Worm (Caenorhabditis elegans): ENCODE results near the gene kin-26.

The kin-26 gene

DNA sequence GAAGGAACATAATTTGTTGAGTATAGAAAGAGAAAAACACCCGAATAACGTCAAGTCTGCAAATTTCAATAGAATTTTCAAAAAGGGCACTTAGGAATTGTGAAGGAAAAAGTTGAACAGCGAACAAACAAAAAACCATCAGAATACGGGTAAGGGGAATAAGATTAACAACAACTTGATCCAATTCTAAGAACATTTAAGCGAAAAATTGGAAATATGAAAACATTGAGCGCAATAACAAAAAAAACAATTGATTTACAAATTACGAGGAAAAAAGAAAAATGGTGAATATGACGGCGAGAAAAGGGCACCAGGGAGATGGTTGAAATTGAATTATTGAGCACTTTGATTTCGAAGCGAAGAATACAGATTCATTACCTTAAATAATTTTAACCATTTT is 39.2 kb upstream of the kin-26 start:
- TF ChIP-seq hpl-2 (GFP tag; optimal IDR thresholded peaks at IDR 0.05), result no peak
- TF ChIP-seq nhr-237 (tag; optimal IDR thresholded peaks at IDR 0.05), result no peak
- TF ChIP-seq isw-1 (GFP tag; IDR thresholded peaks at IDR 0.05), result no peak
- no peak for TF ChIP-seq C34B4.2 (tag; optimal IDR thresholded peaks at IDR 0.05)
- TF ChIP-seq nhr-71 (tag; optimal IDR thresholded peaks at IDR 0.05), result no peak
- TF ChIP-seq ceh-8 (GFP tag; optimal IDR thresholded peaks at IDR 0.05), result no peak
- TF ChIP-seq unc-30 (tag; optimal IDR thresholded peaks at IDR 0.05), result no peak
- TF ChIP-seq efl-3 (GFP tag; optimal IDR thresholded peaks at IDR 0.05), result no peak
- TF ChIP-seq dsc-1 (tag; optimal IDR thresholded peaks at IDR 0.05), result no peak
- TF ChIP-seq nhr-76 (tag; optimal IDR thresholded peaks at IDR 0.05), result no peak
- no peak for TF ChIP-seq fos-1 (tag; optimal IDR thresholded peaks at IDR 0.05)

DNA sequence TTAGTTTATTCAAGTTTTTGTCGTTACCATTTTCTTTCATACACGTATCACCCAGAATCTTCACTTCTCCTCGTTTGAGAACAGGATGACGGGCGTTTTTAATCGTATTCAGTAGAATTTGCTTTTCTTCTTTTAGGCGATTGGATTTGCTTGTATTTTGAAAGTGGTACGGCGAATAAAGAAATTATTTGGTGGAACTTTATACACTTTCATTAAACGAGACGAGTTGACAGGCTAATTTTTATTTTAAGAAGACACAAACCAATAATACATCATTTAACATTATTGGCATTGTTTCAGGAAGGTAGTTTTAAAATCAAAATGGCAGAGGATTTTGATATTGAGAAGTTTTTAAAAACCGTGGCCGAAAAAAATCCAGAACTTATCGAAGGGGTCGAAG is 37.3 kb upstream of the kin-26 start, which contains the start of gene C49H3.4:
TSS of gene C49H3.4 (plus strand) at position 301 of the 400 bp plus-strand sequence.
- no peak for TF ChIP-seq nhr-71 (tag; optimal IDR thresholded peaks at IDR 0.05)
- no peak for TF ChIP-seq efl-1 (optimal IDR thresholded peaks at IDR 0.05)
- peak in 1 of 2 experiments; percentile 71 for TF ChIP-seq efl-1 (GFP tag; optimal IDR thresholded peaks at IDR 0.05 in 1 of 2)

DNA sequence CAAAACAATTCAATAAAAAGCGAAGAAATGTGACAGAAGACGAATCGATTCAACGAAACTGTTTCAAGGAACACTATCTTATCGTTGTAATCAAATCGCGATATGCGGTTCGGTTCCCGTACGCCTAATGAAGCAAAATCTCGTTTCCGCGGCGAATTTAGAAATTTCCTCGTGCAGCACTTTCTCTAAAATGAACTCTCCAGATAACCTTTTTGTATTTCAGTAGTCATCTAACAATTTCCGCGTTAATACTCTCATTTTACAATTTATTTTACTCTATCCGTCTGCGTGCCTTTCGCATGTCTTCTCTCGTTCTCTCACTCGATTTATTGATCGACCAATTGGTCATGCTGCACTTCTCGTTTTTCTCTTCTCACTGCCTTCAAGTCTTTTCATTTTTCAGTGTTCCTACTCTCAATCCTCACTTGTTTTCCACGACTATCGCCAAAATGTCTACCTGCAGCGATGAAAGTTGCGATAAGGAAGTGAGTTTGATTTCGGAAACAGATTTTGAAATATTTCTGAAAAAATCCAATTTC is 32.6 kb upstream of the kin-26 start, which contains the start of the genes npp-27 and ntl-4:
TSS of gene npp-27 (minus strand) at position 51 of the 539 bp plus-strand sequence.
TSS of gene ntl-4 (plus strand) at position 379 of the 539 bp plus-strand sequence.
- no peak for TF ChIP-seq unc-30 (tag; optimal IDR thresholded peaks at IDR 0.05)
- TF ChIP-seq blmp-1 (tag; optimal IDR thresholded peaks at IDR 0.05), result peak; percentile 18
- TF ChIP-seq alr-1 (tag; optimal IDR thresholded peaks at IDR 0.05; ENCODE audit: borderline replicate concordance), result no peak
- TF ChIP-seq dpl-1 (GFP tag; optimal IDR thresholded peaks at IDR 0.05), result peak in 1 of 3 experiments; percentile 23
- TF ChIP-seq aha-1 (tag; optimal IDR thresholded peaks at IDR 0.05), result no peak
- TF ChIP-seq F16B12.6 (tag; optimal IDR thresholded peaks at IDR 0.05), result peak; percentile 13
- peak; percentile 33 for TF ChIP-seq snu-23 (GFP tag; optimal IDR thresholded peaks at IDR 0.05)
- TF ChIP-seq lin-35 (GFP tag; optimal IDR thresholded peaks at IDR 0.05), result peak; percentile 21 to 51
- TF ChIP-seq lsy-2 (tag; optimal IDR thresholded peaks at IDR 0.05), result peak; percentile 10 to 66
- no peak for TF ChIP-seq nhr-28 (tag; optimal IDR thresholded peaks at IDR 0.05)
- TF ChIP-seq swsn-7 (tag; optimal IDR thresholded peaks at IDR 0.05), result peak; percentile 37
- no peak for TF ChIP-seq hpl-2 (GFP tag; optimal IDR thresholded peaks at IDR 0.05)
- TF ChIP-seq mep-1 (tag; optimal IDR thresholded peaks at IDR 0.05), result no peak
- no peak for TF ChIP-seq snpc-4 (tag; optimal IDR thresholded peaks at IDR 0.05)
- TF ChIP-seq fos-1 (tag; optimal IDR thresholded peaks at IDR 0.05), result no peak
- TF ChIP-seq rnt-1 (tag; optimal IDR thresholded peaks at IDR 0.05), result peak; percentile 2
- no peak for TF ChIP-seq mab-9 (GFP tag; IDR thresholded peaks at IDR 0.05)
- no peak for TF ChIP-seq sox-4 (tag; optimal IDR thresholded peaks at IDR 0.05)
- no peak for TF ChIP-seq isw-1 (GFP tag; IDR thresholded peaks at IDR 0.05)
- TF ChIP-seq nhr-85 (tag), result peak; percentile 18
- TF ChIP-seq unc-62 (GFP tag; optimal IDR thresholded peaks at IDR 0.05), result no peak
- no peak for TF ChIP-seq fkh-8 (tag; optimal IDR thresholded peaks at IDR 0.05)
- no peak for TF ChIP-seq pax-3 (tag; optimal IDR thresholded peaks at IDR 0.05)
- peak; percentile 41 for TF ChIP-seq nhr-20 (tag; optimal IDR thresholded peaks at IDR 0.05)
- peak; percentile 32 for TF ChIP-seq dsc-1 (tag; optimal IDR thresholded peaks at IDR 0.05)
- TF ChIP-seq nhr-237 (tag; optimal IDR thresholded peaks at IDR 0.05), result no peak
- no peak for TF ChIP-seq lin-15B (tag; optimal IDR thresholded peaks at IDR 0.05)
- TF ChIP-seq sptf-1 (tag; optimal IDR thresholded peaks at IDR 0.05), result no peak
- peak; percentile 25 to 37 for TF ChIP-seq efl-1 (optimal IDR thresholded peaks at IDR 0.05)
- peak; percentile 29 to 80 for TF ChIP-seq efl-1 (GFP tag; optimal IDR thresholded peaks at IDR 0.05 in 1 of 2)
- peak; percentile 57 for TF ChIP-seq ama-1 (optimal IDR thresholded peaks at IDR 0.05)
- TF ChIP-seq aly-2 (tag; optimal IDR thresholded peaks at IDR 0.05), result no peak
- no peak for TF ChIP-seq unc-86 (tag; optimal IDR thresholded peaks at IDR 0.05)
- TF ChIP-seq lin-14 (GFP tag; optimal IDR thresholded peaks at IDR 0.05), result peak; percentile 24
- TF ChIP-seq lin-39 (tag; optimal IDR thresholded peaks at IDR 0.05), result no peak
- no peak for TF ChIP-seq nhr-47 (tag; optimal IDR thresholded peaks at IDR 0.05)
- TF ChIP-seq nhr-71 (tag; optimal IDR thresholded peaks at IDR 0.05), result peak; percentile 53
- TF ChIP-seq lir-3 (tag; optimal IDR thresholded peaks at IDR 0.05; ENCODE audit: poor library complexity), result no peak
- TF ChIP-seq nhr-19 (GFP tag; conservative IDR thresholded peaks at IDR 0.05), result peak; percentile 28; the same call in 1 of the 2 replicates
- no peak for TF ChIP-seq xbp-1 (tag; optimal IDR thresholded peaks at IDR 0.05)
- TF ChIP-seq nhr-90 (tag; optimal IDR thresholded peaks at IDR 0.05; ENCODE audit: poor library complexity), result no peak
- TF ChIP-seq ceh-88 (GFP tag; IDR thresholded peaks at IDR 0.05), result no peak
- no peak for TF ChIP-seq hlh-4 (tag; optimal IDR thresholded peaks at IDR 0.05)
- TF ChIP-seq Y116A8C.19 (tag; optimal IDR thresholded peaks at IDR 0.05; ENCODE audit: borderline replicate concordance), result no peak

All from whole organism, L1 larva.